Fruit fly (Drosophila melanogaster): ENCODE results near the gene pst.

- TF ChIP-seq Sin3A (optimal IDR thresholded peaks at IDR 0.05) (no peak), psq (optimal IDR thresholded peaks at IDR 0.05) (no peak), h (optimal IDR thresholded peaks at IDR 0.05) (no peak), ttk (optimal IDR thresholded peaks at IDR 0.05) (no peak), Myc (optimal IDR thresholded peaks at IDR 0.05) (no peak), insv (optimal IDR thresholded peaks at IDR 0.05) (no peak)
Observed at dm6 chr3L:7349311-7349710, 10.8 kb downstream of the pst start.

All from Kc167 (cell line).